Fruit fly (Drosophila melanogaster): ENCODE measurements around the gene SmB.
A peak's percentile ranks its signal among the peaks of the same experiment; 100 is the strongest.

Gene SmB

DNA sequence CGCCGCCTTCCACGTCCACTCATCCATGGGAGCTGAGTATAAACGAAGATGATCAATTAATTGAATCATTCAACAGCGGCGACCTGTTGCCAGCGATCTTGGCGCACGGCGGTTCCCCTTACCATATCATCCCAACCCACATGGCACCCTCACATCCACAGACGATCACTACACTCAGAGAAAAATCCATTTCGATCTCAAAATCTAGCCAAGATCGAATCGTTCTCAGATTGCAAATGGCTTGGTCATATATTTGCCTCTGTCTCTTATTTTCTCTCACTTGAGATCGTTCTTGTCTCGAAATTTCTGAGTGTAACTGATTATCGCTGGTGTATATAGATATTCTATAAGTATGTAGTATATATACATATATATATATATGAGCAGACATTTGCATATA, 42.0 kb upstream of the SmB start (continued):
- TF ChIP-seq CG1024 (GFP tag; IDR thresholded peaks at IDR 0.05), result peak; percentile 21; the same call in 1 of the 2 replicates
- peak in 1 of 2 experiments; percentile 4 for TF ChIP-seq Hr78 (GFP tag; optimal IDR thresholded peaks at IDR 0.05)
- no peak for TF ChIP-seq Atf-2 (GFP tag; optimal IDR thresholded peaks at IDR 0.05)
- TF ChIP-seq z (GFP tag; IDR thresholded peaks at IDR 0.05), result no peak
- TF ChIP-seq sisA (GFP tag; IDR thresholded peaks at IDR 0.05), result peak; percentile 56
- peak; percentile 71 for TF ChIP-seq CG12769 (tag; optimal IDR thresholded peaks at IDR 0.05)
- TF ChIP-seq HmgZ (tag; optimal IDR thresholded peaks at IDR 0.05), result peak; percentile 15
- peak; percentile 37 for TF ChIP-seq CG17829 (tag; optimal IDR thresholded peaks at IDR 0.05)
- TF ChIP-seq Atf6 (GFP tag; IDR thresholded peaks at IDR 0.05), result peak; percentile 63
- TF ChIP-seq CG16863 (GFP tag; optimal IDR thresholded peaks at IDR 0.05), result peak; percentile 8
- TF ChIP-seq Fer2 (tag; optimal IDR thresholded peaks at IDR 0.05), result peak; percentile 25
- TF ChIP-seq CG17328 (GFP tag; IDR thresholded peaks at IDR 0.05), result no peak
- TF ChIP-seq pnt (GFP tag; optimal IDR thresholded peaks at IDR 0.05), result peak; percentile 16
- no peak for TF ChIP-seq CG6272 (GFP tag; IDR thresholded peaks at IDR 0.05)
- no peak for TF ChIP-seq eve (GFP tag; optimal IDR thresholded peaks at IDR 0.05)
- TF ChIP-seq CG8281 (tag; optimal IDR thresholded peaks at IDR 0.05), result peak; percentile 3
- no peak for TF ChIP-seq usp (GFP tag; optimal IDR thresholded peaks at IDR 0.05)
- no peak for TF ChIP-seq CG4617 (GFP tag; optimal IDR thresholded peaks at IDR 0.05; ENCODE audit: borderline replicate concordance)
- peak; percentile 78 for TF ChIP-seq NFAT (GFP tag; IDR thresholded peaks at IDR 0.05)
- peak; percentile 49 for TF ChIP-seq Antp (GFP tag; optimal IDR thresholded peaks at IDR 0.05)
- no peak for TF ChIP-seq nerfin-2 (GFP tag; IDR thresholded peaks at IDR 0.05; ENCODE audit: partially characterized antibody)
- no peak for TF ChIP-seq pfk (GFP tag; optimal IDR thresholded peaks at IDR 0.05)
- peak; percentile 47 for TF ChIP-seq CG18599 (GFP tag; optimal IDR thresholded peaks at IDR 0.05)
- no peak for TF ChIP-seq cg (GFP tag; optimal IDR thresholded peaks at IDR 0.05)
- peak; percentile 35; the same call in 2 of the 3 replicates for TF ChIP-seq B-H1 (GFP tag; IDR thresholded peaks at IDR 0.05)
- TF ChIP-seq ftz-f1 (GFP tag; optimal IDR thresholded peaks at IDR 0.05), result no peak
- peak; percentile 61 for TF ChIP-seq Xbp1 (GFP tag; optimal IDR thresholded peaks at IDR 0.05)
- TF ChIP-seq wdn (GFP tag; IDR thresholded peaks at IDR 0.05), result no peak
- TF ChIP-seq CG13123 (GFP tag; optimal IDR thresholded peaks at IDR 0.05), result no peak
- peak; percentile 34 for TF ChIP-seq tin (GFP tag; optimal IDR thresholded peaks at IDR 0.05)
- TF ChIP-seq luna (GFP tag; optimal IDR thresholded peaks at IDR 0.05), result no peak
- TF ChIP-seq tll (GFP tag; optimal IDR thresholded peaks at IDR 0.05), result no peak
- no peak for TF ChIP-seq Dfd (GFP tag; optimal IDR thresholded peaks at IDR 0.05)
- TF ChIP-seq CG13296 (GFP tag; optimal IDR thresholded peaks at IDR 0.05), result peak; percentile 52
- TF ChIP-seq lmd (GFP tag; IDR thresholded peaks at IDR 0.05), result peak; percentile 71; the same call in 1 of the 2 replicates
- peak; percentile 62 for TF ChIP-seq CG1603 (tag; optimal IDR thresholded peaks at IDR 0.05)
- peak; percentile 58; the same call in 1 of the 2 replicates for TF ChIP-seq CG14014 (GFP tag; IDR thresholded peaks at IDR 0.05)
- no peak for TF ChIP-seq CG6854 (GFP tag; optimal IDR thresholded peaks at IDR 0.05)
- TF ChIP-seq gcm2 (GFP tag; optimal IDR thresholded peaks at IDR 0.05), result no peak
- TF ChIP-seq CHES-1-like (GFP tag; optimal IDR thresholded peaks at IDR 0.05), result no peak
- no peak for TF ChIP-seq vnd (GFP tag; IDR thresholded peaks at IDR 0.05; ENCODE audit: partially characterized antibody)
- TF ChIP-seq CG4328 (GFP tag; optimal IDR thresholded peaks at IDR 0.05), result peak; percentile 37
- TF ChIP-seq CG6175 (GFP tag; IDR thresholded peaks at IDR 0.05), result no peak
- TF ChIP-seq CG6683 (GFP tag; optimal IDR thresholded peaks at IDR 0.05), result no peak
- TF ChIP-seq CrebB (tag; optimal IDR thresholded peaks at IDR 0.05), result no peak
- TF ChIP-seq sug (tag; optimal IDR thresholded peaks at IDR 0.05), result peak; percentile 26
- TF ChIP-seq CG10959 (GFP tag; IDR thresholded peaks at IDR 0.05), result no peak
- no peak for TF ChIP-seq CG8089 (GFP tag; optimal IDR thresholded peaks at IDR 0.05)
- TF ChIP-seq CG16813 (GFP tag; IDR thresholded peaks at IDR 0.05; ENCODE audit: partially characterized antibody), result no peak
- TF ChIP-seq knrl (GFP tag; IDR thresholded peaks at IDR 0.05; ENCODE audit: partially characterized antibody), result no peak
- no peak for TF ChIP-seq CG4707 (GFP tag; optimal IDR thresholded peaks at IDR 0.05)
